Fruit fly (Drosophila melanogaster): Measurements from ENCODE around the gene CycY.

Gene CycY

dm6 chr2L:11808702-11809583, 4.6 kb downstream of the CycY start, which contains the start of gene crol (continued):
- TF ChIP-seq pum (GFP tag; optimal IDR thresholded peaks at IDR 0.05), result no peak
- peak; percentile 63; the same call in 2 of the 3 replicates for TF ChIP-seq mld (GFP tag; IDR thresholded peaks at IDR 0.05; ENCODE audit: partially characterized antibody)
- TF ChIP-seq ap (GFP tag; IDR thresholded peaks at IDR 0.05), result no peak
- peak; percentile 13 for TF ChIP-seq nau (GFP tag; optimal IDR thresholded peaks at IDR 0.05)
- no peak for TF ChIP-seq Poxn (GFP tag; IDR thresholded peaks at IDR 0.05)
- peak; percentile 2 for TF ChIP-seq CG10209 (GFP tag; optimal IDR thresholded peaks at IDR 0.05)
- no peak for TF ChIP-seq CG8944 (GFP tag; optimal IDR thresholded peaks at IDR 0.05)
- no peak for TF ChIP-seq CG11696 (GFP tag; IDR thresholded peaks at IDR 0.05)
- no peak for TF ChIP-seq CG14965 (GFP tag; optimal IDR thresholded peaks at IDR 0.05; ENCODE audit: borderline replicate concordance)
- TF ChIP-seq Rfx (GFP tag; IDR thresholded peaks at IDR 0.05), result peak; percentile 60
- TF ChIP-seq CG2120 (GFP tag; optimal IDR thresholded peaks at IDR 0.05), result peak; percentile 40
- TF ChIP-seq CG10654 (GFP tag; optimal IDR thresholded peaks at IDR 0.05), result no peak
- no peak for TF ChIP-seq CG31224 (GFP tag; IDR thresholded peaks at IDR 0.05)
- TF ChIP-seq br (optimal IDR thresholded peaks at IDR 0.05), result no peak
- peak; percentile 76 for TF ChIP-seq CG12659 (GFP tag; optimal IDR thresholded peaks at IDR 0.05)
- no peak for TF ChIP-seq vfl (GFP tag; optimal IDR thresholded peaks at IDR 0.05)
- no peak for TF ChIP-seq bowl (GFP tag; IDR thresholded peaks at IDR 0.05)
- peak; percentile 72 for TF ChIP-seq vnd (GFP tag; IDR thresholded peaks at IDR 0.05; ENCODE audit: partially characterized antibody)
- TF ChIP-seq Spps (tag; optimal IDR thresholded peaks at IDR 0.05), result no peak
- peak; percentile 33; the same call in 1 of the 3 replicates for TF ChIP-seq CG11456 (GFP tag; IDR thresholded peaks at IDR 0.05)
- peak; percentile 32 for TF ChIP-seq CG13894 (tag; optimal IDR thresholded peaks at IDR 0.05)
- TF ChIP-seq CG32767 (GFP tag; IDR thresholded peaks at IDR 0.05), result no peak
- TF ChIP-seq bcd (GFP tag; optimal IDR thresholded peaks at IDR 0.05), result peak; percentile 0
- TF ChIP-seq bsh (GFP tag; optimal IDR thresholded peaks at IDR 0.05), result peak in 1 of 2 experiments; percentile 17
- TF ChIP-seq Sry-δ (GFP tag; optimal IDR thresholded peaks at IDR 0.05), result peak; percentile 90
- TF ChIP-seq croc (GFP tag; conservative IDR thresholded peaks at IDR 0.05), result no peak
- TF ChIP-seq cad (GFP tag; optimal IDR thresholded peaks at IDR 0.05), result no peak
- no peak for TF ChIP-seq CG12071 (GFP tag; optimal IDR thresholded peaks at IDR 0.05)
- peak; percentile 6 for TF ChIP-seq dmrt99B (tag; optimal IDR thresholded peaks at IDR 0.05)
- no peak for TF ChIP-seq cato (GFP tag; optimal IDR thresholded peaks at IDR 0.05; ENCODE audit: borderline replicate concordance)
- no peak for TF ChIP-seq usp (GFP tag; optimal IDR thresholded peaks at IDR 0.05)
- TF ChIP-seq shn (GFP tag; optimal IDR thresholded peaks at IDR 0.05), result no peak
- peak; percentile 100 for TF ChIP-seq crol (GFP tag; IDR thresholded peaks at IDR 0.05)
- no peak for TF ChIP-seq caup (GFP tag; optimal IDR thresholded peaks at IDR 0.05; ENCODE audit: severe bottlenecking)
- no peak for TF ChIP-seq CG8359 (GFP tag; optimal IDR thresholded peaks at IDR 0.05; ENCODE audit: borderline replicate concordance)
- TF ChIP-seq ATbp (GFP tag; optimal IDR thresholded peaks at IDR 0.05), result no peak
- TF ChIP-seq CG15479 (GFP tag; optimal IDR thresholded peaks at IDR 0.05), result peak; percentile 62
- peak; percentile 36 for TF ChIP-seq CoRest (tag; optimal IDR thresholded peaks at IDR 0.05)
- TF ChIP-seq CG17612 (GFP tag; IDR thresholded peaks at IDR 0.05), result no peak
- TF ChIP-seq nerfin-1 (tag; optimal IDR thresholded peaks at IDR 0.05), result no peak
- TF ChIP-seq CG18262 (tag; optimal IDR thresholded peaks at IDR 0.05), result no peak
- peak; percentile 48 for TF ChIP-seq CG10267 (tag; optimal IDR thresholded peaks at IDR 0.05)
- TF ChIP-seq ac (GFP tag; optimal IDR thresholded peaks at IDR 0.05), result no peak
- no peak for TF ChIP-seq pita (GFP tag; optimal IDR thresholded peaks at IDR 0.05)
- TF ChIP-seq pho (GFP tag; optimal IDR thresholded peaks at IDR 0.05), result no peak
- TF ChIP-seq D (optimal IDR thresholded peaks at IDR 0.05), result peak; percentile 61
- TF ChIP-seq D (GFP tag; optimal IDR thresholded peaks at IDR 0.05), result no peak
- TF ChIP-seq zen2 (GFP tag; IDR thresholded peaks at IDR 0.05; ENCODE audit: partially characterized antibody), result peak; percentile 85
- TF ChIP-seq CG6765 (GFP tag; optimal IDR thresholded peaks at IDR 0.05), result no peak

Measured in whole organism, embryonic.